Fruit fly (Drosophila melanogaster): Measurements from ENCODE around the gene CG46457.

Gene CG46457

dm6 chr3R:13549515-13549914 lies 20.4 kb upstream of the CG46457 start (continued):
- TF ChIP-seq CG6689 (GFP tag; IDR thresholded peaks at IDR 0.05) (peak; percentile 36; the same call in 1 of the 2 replicates), Fer2 (tag; optimal IDR thresholded peaks at IDR 0.05) (no peak), CG14667 (GFP tag; IDR thresholded peaks at IDR 0.05) (no peak), pho (GFP tag; optimal IDR thresholded peaks at IDR 0.05) (no peak), gsb-n (tag; optimal IDR thresholded peaks at IDR 0.05) (peak; percentile 20), Opbp (GFP tag; IDR thresholded peaks at IDR 0.05; ENCODE audit: partially characterized antibody) (no peak), Camta (GFP tag; optimal IDR thresholded peaks at IDR 0.05) (peak; percentile 32), nerfin-1 (tag; optimal IDR thresholded peaks at IDR 0.05) (peak; percentile 29), Med (GFP tag) (peak; percentile 5), otp (GFP tag; IDR thresholded peaks at IDR 0.05) (no peak), CG5245 (GFP tag; optimal IDR thresholded peaks at IDR 0.05) (no peak), CG2889 (GFP tag; IDR thresholded peaks at IDR 0.05) (no peak), Blimp-1 (GFP tag; optimal IDR thresholded peaks at IDR 0.05) (peak; percentile 71), sisA (GFP tag; IDR thresholded peaks at IDR 0.05) (no peak), seq (GFP tag; IDR thresholded peaks at IDR 0.05) (no peak), CG1529 (GFP tag; optimal IDR thresholded peaks at IDR 0.05) (peak; percentile 27), CG3838 (GFP tag; optimal IDR thresholded peaks at IDR 0.05) (no peak), D19B (GFP tag; optimal IDR thresholded peaks at IDR 0.05) (no peak), nau (GFP tag; optimal IDR thresholded peaks at IDR 0.05) (no peak), dimm (GFP tag; IDR thresholded peaks at IDR 0.05) (no peak), Lhr (GFP tag; optimal IDR thresholded peaks at IDR 0.05) (no peak), Ets97D (GFP tag; optimal IDR thresholded peaks at IDR 0.05) (no peak), CG10321 (GFP tag; IDR thresholded peaks at IDR 0.05) (no peak), Hr78 (GFP tag; optimal IDR thresholded peaks at IDR 0.05) (peak in 1 of 2 experiments; percentile 37), CG17361 (GFP tag; IDR thresholded peaks at IDR 0.05) (peak; percentile 63; the same call in 2 of the 3 replicates), repo (GFP tag; optimal IDR thresholded peaks at IDR 0.05) (no peak), dmrt99B (tag; optimal IDR thresholded peaks at IDR 0.05) (peak; percentile 81), corto (GFP tag; optimal IDR thresholded peaks at IDR 0.05) (no peak), CTCF (GFP tag; optimal IDR thresholded peaks at IDR 0.05) (no peak), dati (GFP tag; IDR thresholded peaks at IDR 0.05) (no peak), nom (GFP tag; optimal IDR thresholded peaks at IDR 0.05) (no peak), CG7987 (GFP tag; optimal IDR thresholded peaks at IDR 0.05) (no peak), Xrp1 (GFP tag; IDR thresholded peaks at IDR 0.05) (no peak), tap (tag; optimal IDR thresholded peaks at IDR 0.05) (peak; percentile 20), lola (GFP tag; optimal IDR thresholded peaks at IDR 0.05) (peak in 1 of 3 experiments; percentile 51), CG31224 (GFP tag; IDR thresholded peaks at IDR 0.05) (no peak), dmrt11E (tag; optimal IDR thresholded peaks at IDR 0.05) (peak; percentile 19), Hsf (GFP tag; optimal IDR thresholded peaks at IDR 0.05) (peak; percentile 38), CG14441 (GFP tag; IDR thresholded peaks at IDR 0.05) (no peak), sug (tag; optimal IDR thresholded peaks at IDR 0.05) (no peak), chif (GFP tag; optimal IDR thresholded peaks at IDR 0.05) (peak in 1 of 2 experiments; percentile 37), chn (GFP tag; optimal IDR thresholded peaks at IDR 0.05) (peak; percentile 3), CG1792 (GFP tag; optimal IDR thresholded peaks at IDR 0.05) (no peak), CG12236 (GFP tag; optimal IDR thresholded peaks at IDR 0.05) (no peak), CG8290 (GFP tag; optimal IDR thresholded peaks at IDR 0.05) (no peak), CG8290 (tag; optimal IDR thresholded peaks at IDR 0.05) (no peak), CG14965 (GFP tag; optimal IDR thresholded peaks at IDR 0.05; ENCODE audit: borderline replicate concordance) (no peak), z (GFP tag; IDR thresholded peaks at IDR 0.05) (no peak), sqz (GFP tag; optimal IDR thresholded peaks at IDR 0.05) (peak; percentile 40), CG12219 (GFP tag; optimal IDR thresholded peaks at IDR 0.05) (peak; percentile 34), CG9797 (GFP tag; optimal IDR thresholded peaks at IDR 0.05) (no peak), Bgb (GFP tag; IDR thresholded peaks at IDR 0.05; ENCODE audit: partially characterized antibody) (no peak)

All from whole organism, embryonic.